Fruit fly (Drosophila melanogaster): ENCODE measurements around the gene Eip75B.

The Eip75B gene

dm6 chr3L:18014290-18014689 is 50.2 kb downstream of the Eip75B start:
- no peak for TF ChIP-seq CG17801 (GFP tag; optimal IDR thresholded peaks at IDR 0.05; ENCODE audit: partially characterized antibody)

dm6 chr3L:18013186-18013921 is 51.1 kb downstream of the Eip75B start:
- TF ChIP-seq CG17801 (GFP tag; optimal IDR thresholded peaks at IDR 0.05; ENCODE audit: partially characterized antibody), result no peak

dm6 chr3L:18012775-18013174 is 51.7 kb downstream of the Eip75B start:
- TF ChIP-seq CG17801 (GFP tag; optimal IDR thresholded peaks at IDR 0.05; ENCODE audit: partially characterized antibody), result no peak

dm6 chr3L:18011715-18012512 is 52.6 kb downstream of the Eip75B start:
- peak; percentile 69 for TF ChIP-seq CG17801 (GFP tag; optimal IDR thresholded peaks at IDR 0.05; ENCODE audit: partially characterized antibody)

- no peak for TF ChIP-seq CG17801 (GFP tag; optimal IDR thresholded peaks at IDR 0.05; ENCODE audit: partially characterized antibody)
Observed at dm6 chr3L:18010418-18010883, 54.0 kb downstream of the Eip75B start.

- TF ChIP-seq CG17801 (GFP tag; optimal IDR thresholded peaks at IDR 0.05; ENCODE audit: partially characterized antibody), result peak; percentile 43
Observed at dm6 chr3L:18008747-18009383, 55.6 kb downstream of the Eip75B start.

dm6 chr3L:18007413-18008164 is 56.9 kb downstream of the Eip75B start:
- no peak for TF ChIP-seq CG17801 (GFP tag; optimal IDR thresholded peaks at IDR 0.05; ENCODE audit: partially characterized antibody)

- no peak for TF ChIP-seq CG17801 (GFP tag; optimal IDR thresholded peaks at IDR 0.05; ENCODE audit: partially characterized antibody)
Observed at dm6 chr3L:18006347-18006746, 58.1 kb downstream of the Eip75B start.

dm6 chr3L:18005055-18005874 is 59.2 kb downstream of the Eip75B start:
- no peak for TF ChIP-seq CG17801 (GFP tag; optimal IDR thresholded peaks at IDR 0.05; ENCODE audit: partially characterized antibody)

dm6 chr3L:18004544-18005054 is 59.9 kb downstream of the Eip75B start:
- no peak for TF ChIP-seq CG17801 (GFP tag; optimal IDR thresholded peaks at IDR 0.05; ENCODE audit: partially characterized antibody)

dm6 chr3L:18003872-18004149 is 60.7 kb downstream of the Eip75B start:
- no peak for TF ChIP-seq CG17801 (GFP tag; optimal IDR thresholded peaks at IDR 0.05; ENCODE audit: partially characterized antibody)

- TF ChIP-seq CG17801 (GFP tag; optimal IDR thresholded peaks at IDR 0.05; ENCODE audit: partially characterized antibody), result no peak
Observed at dm6 chr3L:18003054-18003871, 61.2 kb downstream of the Eip75B start.

dm6 chr3L:18002150-18002549 is 62.3 kb downstream of the Eip75B start:
- no peak for TF ChIP-seq CG17801 (GFP tag; optimal IDR thresholded peaks at IDR 0.05; ENCODE audit: partially characterized antibody)

All from ovary, adult (tissue).